Worm (Caenorhabditis elegans) whole organism, late embryonic: Measurements from ENCODE around the gene F41E6.17.
A peak's percentile ranks its signal among the peaks of the same experiment; 100 is the strongest.

Experiments
- C08G9.2 ChIP-seq: sonication (generic microtip); optimal IDR thresholded peaks from 2 replicates; lab custom pipeline; 2016; ENCODE audit warnings: mild to moderate bottlenecking, missing genetic modification characterization, moderate library complexity, missing compliant biosample characterization
- K02D7.2 ChIP-seq: sonication (generic microtip); optimal IDR thresholded peaks from 2 replicates; lab custom pipeline; 2017; ENCODE audit warnings: mild to moderate bottlenecking, missing genetic modification characterization, missing compliant biosample characterization
- T23F11.4 ChIP-seq: fragments of 200-800 bp; sonication (Bioruptor generic); optimal IDR thresholded peaks from 2 replicates; lab custom pipeline; 2018; ENCODE audit warnings: mild to moderate bottlenecking, missing genetic modification characterization, missing compliant biosample characterization
- ahr-1 ChIP-seq: sonication (generic microtip); optimal IDR thresholded peaks from 2 replicates; lab custom pipeline; 2016; ENCODE audit warnings: missing genetic modification characterization, missing compliant biosample characterization
- ama-1 ChIP-seq: fragments of 150-350 bp; optimal IDR thresholded peaks from 2 replicates; lab custom pipeline; 2014
- ceh-14 ChIP-seq: sonication (generic microtip); optimal IDR thresholded peaks from 2 replicates; lab custom pipeline; 2016; ENCODE audit warnings: missing genotype, missing genetic modification characterization, missing compliant biosample characterization
- ceh-19 ChIP-seq: fragments of 200-800 bp; sonication (Bioruptor generic); optimal IDR thresholded peaks from 2 replicates; lab custom pipeline; 2018; ENCODE audit warnings: mild to moderate bottlenecking, missing genetic modification characterization, missing compliant biosample characterization
- ceh-22 ChIP-seq: sonication (generic microtip); optimal IDR thresholded peaks from 2 replicates; lab custom pipeline; 2017; ENCODE audit warnings: missing biosample characterization, missing genetic modification characterization
- ceh-24 ChIP-seq: sonication (generic microtip); optimal IDR thresholded peaks from 2 replicates; lab custom pipeline; 2016; ENCODE audit warnings: mild to moderate bottlenecking, missing genetic modification characterization, missing compliant biosample characterization
- ceh-30 ChIP-seq: fragments of 150-350 bp; optimal IDR thresholded peaks from 2 replicates; lab custom pipeline; 2014; ENCODE audit warnings: missing biosample characterization, missing genetic modification characterization
- ceh-45 ChIP-seq: fragments of 200-800 bp; sonication (Bioruptor generic); IDR thresholded peaks from 2 replicates; pipeline ENCODE4 v1.3.6; 2022; ENCODE audit warnings: missing genetic modification reagents, missing genetic modification characterization, missing compliant biosample characterization
- ceh-48 ChIP-seq: sonication (generic microtip); optimal IDR thresholded peaks from 2 replicates; lab custom pipeline; 2016; ENCODE audit warnings: missing genetic modification characterization, inconsistent platforms, missing compliant biosample characterization
- dve-1 ChIP-seq: sonication (generic microtip); optimal IDR thresholded peaks from 2 replicates; lab custom pipeline; 2017; ENCODE audit warnings: antibody characterized with exemption, mild to moderate bottlenecking, missing genetic modification characterization, missing compliant biosample characterization
- elt-4 ChIP-seq: sonication (generic microtip); optimal IDR thresholded peaks from 2 replicates; lab custom pipeline; 2016; ENCODE audit warnings: missing genetic modification characterization, missing compliant biosample characterization
- ets-4 ChIP-seq: sonication (generic microtip); optimal IDR thresholded peaks from 2 replicates; lab custom pipeline; 2016; ENCODE audit warnings: missing genetic modification characterization, missing compliant biosample characterization
- eyg-1 ChIP-seq: sonication (generic microtip); optimal IDR thresholded peaks from 2 replicates; lab custom pipeline; 2016; ENCODE audit warnings: missing genotype, missing genetic modification characterization, missing compliant biosample characterization
- fax-1 ChIP-seq: sonication (generic microtip); optimal IDR thresholded peaks from 2 replicates; lab custom pipeline; 2016; ENCODE audit warnings: missing genotype, missing genetic modification characterization, missing compliant biosample characterization
- fkh-6 ChIP-seq: sonication (generic microtip); optimal IDR thresholded peaks from 2 replicates; lab custom pipeline; 2016; ENCODE audit warnings: missing genetic modification characterization, missing compliant biosample characterization
- hlh-13 ChIP-seq: fragments of 200-800 bp; sonication (Bioruptor generic); optimal IDR thresholded peaks from 2 replicates; lab custom pipeline; 2018; ENCODE audit warnings: mild to moderate bottlenecking, missing genetic modification characterization, missing compliant biosample characterization
- hlh-8 ChIP-seq: sonication (generic microtip); optimal IDR thresholded peaks from 2 replicates; lab custom pipeline; 2016; ENCODE audit warnings: missing genotype, missing genetic modification characterization, missing compliant biosample characterization
- lim-6 ChIP-seq: sonication (generic microtip); optimal IDR thresholded peaks from 2 replicates; lab custom pipeline; 2016; ENCODE audit warnings: missing genetic modification characterization, missing compliant biosample characterization
- nhr-232 ChIP-seq: sonication (generic microtip); optimal IDR thresholded peaks from 2 replicates; lab custom pipeline; 2016; ENCODE audit warnings: missing genetic modification characterization, missing compliant biosample characterization
- odd-2 ChIP-seq: sonication (generic microtip); optimal IDR thresholded peaks from 2 replicates; lab custom pipeline; 2017; ENCODE audit warnings: antibody characterized with exemption, mild to moderate bottlenecking, missing genetic modification characterization, missing compliant biosample characterization
- pax-1 ChIP-seq: fragments of 150-350 bp; optimal IDR thresholded peaks from 2 replicates; lab custom pipeline; 2014; ENCODE audit warnings: missing biosample characterization, missing genetic modification characterization
- pha-4 ChIP-seq: fragments of 150-350 bp; optimal IDR thresholded peaks from 2 replicates; lab custom pipeline; 2018; ENCODE audit warnings: missing biosample characterization, missing genetic modification reagents, missing genetic modification characterization
- pros-1 ChIP-seq: fragments of 150-350 bp; optimal IDR thresholded peaks from 2 replicates; lab custom pipeline; 2014; ENCODE audit warnings: missing biosample characterization, missing genetic modification reagents, missing genetic modification characterization
- sox-2 ChIP-seq: fragments of 200-800 bp; sonication (Bioruptor generic); IDR thresholded peaks from 2 replicates; pipeline ENCODE4 v1.3.6; 2022; ENCODE audit warnings: missing genetic modification reagents, missing genetic modification characterization, missing compliant biosample characterization
- syd-9 ChIP-seq: sonication (generic microtip); optimal IDR thresholded peaks from 2 replicates; lab custom pipeline; 2016; ENCODE audit warnings: mild to moderate bottlenecking, missing genetic modification characterization, moderate library complexity, missing compliant biosample characterization
- unc-3 ChIP-seq, 2 experiments: fragments of 200-800 bp in 1 of 2; sonication (Bioruptor generic) in 1 of 2; sonication (generic microtip) in 1 of 2; conservative IDR thresholded peaks in 1 of 2; optimal IDR thresholded peaks in 1 of 2; 2 replicates each; pipeline versions ENCODE4 v1.3.6 to Lab custom; 2016 to 2022; ENCODE audit warnings: missing compliant biosample characterization in 2 of 2, missing genetic modification characterization in 2 of 2, missing genetic modification reagents in 1 of 2
- unc-42 ChIP-seq: sonication (generic microtip); optimal IDR thresholded peaks from 2 replicates; lab custom pipeline; 2016; ENCODE audit warnings: missing genotype, missing genetic modification characterization, missing compliant biosample characterization
- unc-86 ChIP-seq: sonication (generic microtip); optimal IDR thresholded peaks from 2 replicates; lab custom pipeline; 2016; ENCODE audit warnings: missing genetic modification characterization, missing compliant biosample characterization
- zip-5 ChIP-seq: sonication (generic microtip); optimal IDR thresholded peaks from 2 replicates; lab custom pipeline; 2016; ENCODE audit warnings: missing genetic modification characterization, missing compliant biosample characterization

Gene F41E6.17

ce11 chrV:8631277-8631765 lies 7.4 kb downstream of the F41E6.17 start, which contains the start of gene atg-18 (continued):
- TF ChIP-seq ceh-22 (tag; lab: Kevin White, UChicago), result no peak
- no peak for TF ChIP-seq pax-1
- peak; percentile 25 for TF ChIP-seq ets-4
- TF ChIP-seq odd-2, result peak; percentile 20
- peak; percentile 36 for TF ChIP-seq K02D7.2 (tag; lab: Kevin White, UChicago)
- TF ChIP-seq ceh-48 (tag; lab: Kevin White, UChicago), result no peak
- peak; percentile 49 for TF ChIP-seq unc-42 (tag; lab: Kevin White, UChicago)
- TF ChIP-seq C08G9.2, result no peak
- no peak for TF ChIP-seq syd-9 (tag; lab: Kevin White, UChicago)
- no peak for TF ChIP-seq pha-4 (tag; lab: Kevin White, UChicago)
- TF ChIP-seq ceh-45, result no peak
- TF ChIP-seq ceh-14 (tag; lab: Kevin White, UChicago), result peak; percentile 51
- no peak for TF ChIP-seq ama-1 (lab: Kevin White, UChicago)
- TF ChIP-seq unc-86 (tag; lab: Kevin White, UChicago), result peak; percentile 63
- peak; percentile 56 for TF ChIP-seq hlh-8 (tag; lab: Kevin White, UChicago)
- no peak for TF ChIP-seq hlh-13
- no peak for TF ChIP-seq eyg-1 (tag; lab: Kevin White, UChicago)

ce11 chrV:8632788-8633187 lies 8.9 kb downstream of the F41E6.17 start:
- TF ChIP-seq ceh-48 (tag; lab: Kevin White, UChicago) (no peak), zip-5 (tag; lab: Kevin White, UChicago) (no peak), sox-2 (GFP tag; lab: Robert Waterston, UW) (no peak), ceh-19 (no peak), ceh-24 (tag; lab: Kevin White, UChicago) (no peak), pros-1 (no peak), ets-4 (no peak), ceh-30 (no peak), pax-1 (no peak), elt-4 (tag; lab: Kevin White, UChicago) (no peak), ama-1 (lab: Kevin White, UChicago) (no peak), fax-1 (tag; lab: Kevin White, UChicago) (no peak), lim-6 (no peak), unc-3 (GFP tag; conservative IDR thresholded peaks at IDR 0.05; lab: Robert Waterston, UW) (no peak), unc-3 (tag; optimal IDR thresholded peaks at IDR 0.05; lab: Kevin White, UChicago) (no peak)

ce11 chrV:8635575-8635974 lies 11.7 kb downstream of the F41E6.17 start, which contains the start of gene oac-29:
oac-29 (minus strand) TSS chrV:8635675.
- TF ChIP-seq lim-6 (no peak), nhr-232 (tag; lab: Kevin White, UChicago) (no peak), unc-3 (GFP tag; conservative IDR thresholded peaks at IDR 0.05; lab: Robert Waterston, UW) (no peak), unc-3 (tag; optimal IDR thresholded peaks at IDR 0.05; lab: Kevin White, UChicago) (no peak), ceh-45 (no peak), T23F11.4 (GFP tag; lab: Kevin White, UChicago) (no peak), ahr-1 (tag; lab: Kevin White, UChicago) (no peak), unc-42 (tag; lab: Kevin White, UChicago) (no peak), pax-1 (no peak), dve-1 (tag; lab: Kevin White, UChicago) (no peak), fkh-6 (tag; lab: Kevin White, UChicago) (no peak)
- TF ChIP-seq, all 69 proteins: peak for 0

ce11 chrV:8636907-8637306 lies 13.0 kb downstream of the F41E6.17 start, which contains the start of gene grl-12:
grl-12 (minus strand) TSS chrV:8637007.
- no peak for TF ChIP-seq hlh-13
- TF ChIP-seq pax-1, result no peak
- TF ChIP-seq, all 69 proteins: peak for 0

DNA sequence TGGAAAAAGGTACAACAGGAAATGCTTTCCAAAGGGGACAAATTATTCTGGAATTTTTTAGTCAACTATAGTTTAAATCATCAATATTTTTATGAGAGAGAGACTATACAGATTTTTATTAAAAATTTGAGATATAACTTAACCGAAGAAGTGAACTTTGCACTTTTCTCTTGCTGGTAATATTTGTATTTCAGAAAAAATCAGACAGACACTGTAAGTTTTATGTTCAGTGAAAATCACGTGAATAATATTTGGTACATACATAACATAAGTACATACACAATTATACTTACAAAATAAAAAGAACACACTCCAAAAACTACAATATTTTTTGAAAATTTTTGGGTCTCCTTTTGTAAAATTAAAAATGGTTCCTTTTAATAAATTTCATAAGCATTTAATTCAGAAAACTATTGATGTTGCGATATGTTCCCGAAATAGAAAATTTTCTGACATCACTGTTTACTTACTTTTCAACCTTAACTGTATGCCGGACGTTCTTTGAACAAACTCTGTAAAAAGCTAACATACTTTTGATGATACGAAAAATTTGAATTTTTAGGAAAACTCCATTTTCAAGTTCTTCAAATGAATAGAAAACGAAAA lies 13.9 kb downstream of the F41E6.17 start, which contains the start of the genes F28A12.10 and acd-4:
TSS of gene F28A12.10 (minus strand) at position 101 of the 606 bp plus-strand sequence.
TSS of gene acd-4 (plus strand) at position 556 of the 606 bp plus-strand sequence.
- TF ChIP-seq pax-1 (no peak), ceh-45 (no peak)
